Worm (Caenorhabditis elegans) whole organism, L4 larva: Measurements from ENCODE around the gene phg-1.
A peak's percentile ranks its signal among the peaks of the same experiment; 100 is the strongest.

Source experiments
- F44E2.7 ChIP-seq: fragments of 200-800 bp; sonication (Bioruptor generic); IDR thresholded peaks from 2 replicates; pipeline ENCODE4 v2.1.2; 2022; ENCODE audit warnings: missing genetic modification characterization, missing compliant biosample characterization
- T26A8.4 ChIP-seq: fragments of 200-800 bp; sonication (Bioruptor generic); IDR thresholded peaks from 2 replicates; pipeline ENCODE4 v1.3.6; 2022; ENCODE audit warnings: missing genetic modification characterization, missing compliant biosample characterization
- Y48G9A.11 ChIP-seq: fragments of 200-800 bp; sonication (Bioruptor generic); IDR thresholded peaks from 2 replicates; pipeline ENCODE4 v1.3.6; 2022; ENCODE audit warnings: missing genetic modification reagents, missing genetic modification characterization, missing compliant biosample characterization
- ama-1 ChIP-seq: fragments of 150-350 bp; optimal IDR thresholded peaks from 2 replicates; lab custom pipeline; 2014; ENCODE audit warnings: inconsistent platforms, mixed read lengths
- daf-8 ChIP-seq: fragments of 200-800 bp; sonication (Bioruptor generic); IDR thresholded peaks from 2 replicates; pipeline ENCODE4 v1.3.6; 2022; ENCODE audit warnings: missing genetic modification characterization, missing compliant biosample characterization
- dmd-6 ChIP-seq: fragments of 200-800 bp; sonication (Bioruptor generic); IDR thresholded peaks from 2 replicates; pipeline ENCODE4 v1.3.6; 2022; ENCODE audit warnings: missing genetic modification reagents, missing genetic modification characterization, missing compliant biosample characterization
- duxl-1 ChIP-seq: sonication (generic microtip); optimal IDR thresholded peaks from 2 replicates; lab custom pipeline; 2016; ENCODE audit warnings: mild to moderate bottlenecking, missing genetic modification characterization, moderate library complexity, missing compliant biosample characterization; ENCODE audit not compliant: poor library complexity
- dve-1 ChIP-seq: sonication (generic microtip); optimal IDR thresholded peaks from 2 replicates; lab custom pipeline; 2017; ENCODE audit warnings: antibody characterized with exemption, mild to moderate bottlenecking, missing genetic modification characterization, missing compliant biosample characterization; ENCODE audit not compliant: insufficient read depth
- jun-1 ChIP-seq: fragments of 150-350 bp; optimal IDR thresholded peaks from 2 replicates; lab custom pipeline; 2014; ENCODE audit warnings: missing biosample characterization, missing genetic modification reagents, missing genetic modification characterization
- lin-13 ChIP-seq: fragments of 150-350 bp; optimal IDR thresholded peaks from 2 replicates; lab custom pipeline; 2014; ENCODE audit warnings: missing biosample characterization, missing genetic modification reagents, missing genetic modification characterization
- lir-3 ChIP-seq: sonication (generic microtip); optimal IDR thresholded peaks from 2 replicates; lab custom pipeline; 2016; ENCODE audit warnings: mild to moderate bottlenecking, missing genetic modification characterization, missing compliant biosample characterization
- madf-5 ChIP-seq, 2 experiments: fragments of 200-800 bp; sonication (Bioruptor generic); IDR thresholded peaks; 2 replicates each; pipeline ENCODE4 v1.3.6; 2022; ENCODE audit warnings: missing compliant biosample characterization in 2 of 2, missing genetic modification characterization in 2 of 2
- madf-9 ChIP-seq: fragments of 200-800 bp; sonication (Bioruptor generic); conservative IDR thresholded peaks from 2 replicates; pipeline ENCODE4 v1.3.6; 2022; ENCODE audit warnings: missing genetic modification reagents, missing genetic modification characterization, missing compliant biosample characterization
- mes-2 ChIP-seq: sonication (generic microtip); optimal IDR thresholded peaks from 2 replicates; lab custom pipeline; 2016; ENCODE audit warnings: missing genotype, mild to moderate bottlenecking, missing genetic modification characterization, missing compliant biosample characterization; ENCODE audit not compliant: poor library complexity, severe bottlenecking
- nhr-10 ChIP-seq: fragments of 150-350 bp; optimal IDR thresholded peaks from 2 replicates; lab custom pipeline; 2014; ENCODE audit warnings: missing biosample characterization, missing genetic modification characterization
- nhr-111 ChIP-seq: fragments of 200-800 bp; sonication (Bioruptor generic); optimal IDR thresholded peaks from 2 replicates; lab custom pipeline; 2018; ENCODE audit warnings: mild to moderate bottlenecking, missing genetic modification characterization, missing compliant biosample characterization
- nhr-28 ChIP-seq: fragments of 150-350 bp; optimal IDR thresholded peaks from 2 replicates; lab custom pipeline; 2014; ENCODE audit warnings: missing biosample characterization, missing genetic modification characterization
- nhr-76 ChIP-seq: fragments of 150-350 bp; optimal IDR thresholded peaks from 2 replicates; lab custom pipeline; 2014; ENCODE audit warnings: missing biosample characterization, missing genetic modification characterization
- nhr-77 ChIP-seq: fragments of 150-350 bp; optimal IDR thresholded peaks from 2 replicates; lab custom pipeline; 2014; ENCODE audit warnings: missing biosample characterization, missing genetic modification characterization
- php-3 ChIP-seq: fragments of 200-800 bp; sonication (Bioruptor generic); IDR thresholded peaks from 2 replicates; pipeline ENCODE4 v1.3.6; 2022; ENCODE audit warnings: missing genetic modification reagents, missing genetic modification characterization, missing compliant biosample characterization
- sdz-12 ChIP-seq: fragments of 200-800 bp; sonication (Bioruptor generic); optimal IDR thresholded peaks from 2 replicates; lab custom pipeline; 2018; ENCODE audit warnings: mild to moderate bottlenecking, missing genetic modification characterization, missing compliant biosample characterization
- skn-1 ChIP-seq: fragments of 150-350 bp; optimal IDR thresholded peaks from 2 replicates; lab custom pipeline; 2014; ENCODE audit warnings: missing biosample characterization, missing genetic modification characterization
- unc-130 ChIP-seq: sonication (generic microtip); optimal IDR thresholded peaks from 2 replicates; lab custom pipeline; 2016; ENCODE audit warnings: missing genetic modification reagents, missing genetic modification characterization, missing compliant biosample characterization
- zfp-3 ChIP-seq: fragments of 200-800 bp; sonication (Bioruptor generic); conservative IDR thresholded peaks from 2 replicates; pipeline ENCODE4 v1.3.6; 2022; ENCODE audit warnings: missing genetic modification reagents, missing genetic modification characterization, missing compliant biosample characterization
- ztf-11 ChIP-seq: fragments of 150-350 bp; optimal IDR thresholded peaks from 2 replicates; lab custom pipeline; 2014; ENCODE audit warnings: missing biosample characterization, missing genetic modification characterization

The phg-1 gene

DNA sequence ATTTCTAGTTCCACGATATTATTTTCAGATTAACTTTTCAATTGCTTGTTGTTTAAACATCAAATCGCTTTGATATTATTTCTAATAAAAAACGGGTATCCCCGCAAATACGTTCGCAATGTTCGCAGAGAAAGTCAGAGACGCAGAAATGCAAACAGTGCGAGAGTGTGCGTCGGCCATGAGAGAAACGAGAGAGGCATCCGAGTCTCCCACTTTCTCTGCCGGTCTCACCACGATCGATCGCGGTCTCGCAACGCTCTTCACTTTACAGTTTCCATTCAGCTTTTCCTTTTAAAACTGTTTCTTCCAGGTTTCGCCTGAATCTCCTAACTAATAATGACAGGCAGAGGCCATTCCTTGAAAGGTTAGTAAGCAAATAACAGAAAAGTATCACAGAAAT, 36.9 kb downstream of the phg-1 start, which contains the start of gene F33H1.4 (continued):
- TF ChIP-seq F44E2.7 (GFP tag; lab: Robert Waterston, UW) (no peak), lin-13 (GFP tag; lab: Kevin White, UChicago) (peak; percentile 99), ama-1 (lab: Kevin White, UChicago) (peak; percentile 57), madf-9 (GFP tag; lab: Robert Waterston, UW) (no peak), T26A8.4 (peak; percentile 25; the same call in 1 of the 2 replicates), nhr-76 (no peak), lir-3 (tag; lab: Kevin White, UChicago) (no peak), nhr-28 (tag; lab: Kevin White, UChicago) (peak; percentile 12), ztf-11 (no peak), dmd-6 (no peak; the same call in 1 of the 2 replicates), dve-1 (tag; lab: Kevin White, UChicago) (no peak), nhr-111 (no peak), nhr-77 (no peak), Y48G9A.11 (GFP tag; lab: Robert Waterston, UW) (0 out of 2 replicates have a peak, but pooled peaks have one; percentile 6)

DNA sequence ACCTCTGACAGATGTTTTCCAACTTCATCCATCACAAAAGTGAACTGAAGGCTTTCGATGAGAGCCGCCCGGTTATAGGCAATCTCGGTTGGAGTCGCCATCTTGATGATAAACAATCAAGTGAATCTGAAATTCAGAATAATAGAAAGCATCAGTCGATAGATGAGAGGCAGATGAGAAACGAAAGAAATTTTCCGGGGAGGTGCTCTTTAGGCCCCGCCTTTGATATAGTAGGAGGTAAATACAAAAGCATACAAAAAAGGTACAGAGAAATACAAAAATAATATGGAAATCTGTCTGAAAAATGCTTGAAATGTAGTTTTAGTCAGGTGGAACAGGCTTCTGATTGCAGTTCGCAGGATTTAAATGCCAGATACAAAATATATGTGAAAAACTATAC, 45.2 kb downstream of the phg-1 start, which contains the start of gene srd-1:
TSS of gene srd-1 (minus strand) at position 101 of the 400 bp plus-strand sequence.
- TF ChIP-seq zfp-3 (GFP tag; lab: Robert Waterston, UW) (no peak), php-3 (GFP tag; lab: Robert Waterston, UW) (no peak), skn-1 (tag; lab: Kevin White, UChicago) (no peak), duxl-1 (tag; lab: Kevin White, UChicago) (no peak), daf-8 (GFP tag; lab: Robert Waterston, UW) (no peak)

DNA sequence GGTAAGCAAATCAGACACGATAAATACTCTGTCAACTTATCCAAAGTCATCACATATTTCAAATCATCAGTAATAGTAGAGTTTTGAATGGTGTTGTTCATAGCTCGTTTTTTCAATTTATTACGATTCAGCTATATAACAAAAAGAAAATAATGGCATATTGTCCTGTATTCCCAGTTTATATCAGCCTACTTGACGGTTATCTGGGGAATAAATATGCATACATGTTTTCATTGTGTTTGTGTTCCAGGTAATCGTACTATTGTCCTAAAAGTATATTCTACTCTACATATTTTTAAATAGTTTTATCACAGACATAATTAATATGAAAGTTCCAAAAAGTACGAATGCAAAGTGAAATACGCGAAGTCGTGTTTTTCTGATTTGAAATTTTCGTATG, 50.4 kb downstream of the phg-1 start, which contains the start of gene srd-2:
TSS of gene srd-2 (minus strand) at position 101 of the 400 bp plus-strand sequence.
- TF ChIP-seq mes-2 (tag; lab: Kevin White, UChicago), result no peak
- no peak for TF ChIP-seq sdz-12 (GFP tag; lab: Kevin White, UChicago)
- no peak for TF ChIP-seq T26A8.4
- no peak for TF ChIP-seq daf-8 (GFP tag; lab: Robert Waterston, UW)
- no peak for TF ChIP-seq nhr-10 (tag; lab: Kevin White, UChicago)
- no peak for TF ChIP-seq unc-130
- no peak for TF ChIP-seq php-3 (GFP tag; lab: Robert Waterston, UW)
- TF ChIP-seq madf-5 (GFP tag; IDR thresholded peaks at IDR 0.05; lab: Robert Waterston, UW), result no peak
- TF ChIP-seq jun-1 (tag; lab: Kevin White, UChicago), result no peak
- TF ChIP-seq Y48G9A.11 (GFP tag; lab: Robert Waterston, UW), result no peak
- TF ChIP-seq lin-13 (GFP tag; lab: Kevin White, UChicago), result no peak
